Worm (Caenorhabditis elegans): ENCODE results near the gene srh-67.
A peak's percentile ranks its signal among the peaks of the same experiment; 100 is the strongest.
"Not testable (repeated sequence)": the region's sequence is repeated elsewhere in the genome, so short reads cannot be mapped to it uniquely, and the experiment has no call there.

srh-67 gene

DNA sequence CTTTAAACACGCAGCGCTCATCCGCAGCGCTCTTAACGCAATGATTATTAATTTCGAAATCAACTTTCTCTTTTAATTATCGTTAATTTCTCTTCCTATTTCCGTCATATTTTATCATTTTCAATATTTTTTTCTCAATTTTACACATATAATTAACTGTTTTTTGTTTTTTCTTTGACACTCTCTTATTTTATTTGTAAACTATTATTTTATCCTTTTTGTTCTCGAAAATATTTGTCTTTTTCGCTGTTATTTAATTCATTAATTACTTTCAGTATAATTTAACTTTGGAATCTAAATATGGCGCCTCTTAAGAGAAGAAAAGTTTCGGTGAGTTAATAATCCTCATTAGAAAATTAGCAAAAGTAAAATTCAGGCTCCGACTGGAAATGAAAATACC, 27.5 kb downstream of the srh-67 start, which contains the start of gene F49C5.3:
TSS of gene F49C5.3 (plus strand) at position 301 of the 400 bp plus-strand sequence.
- not testable (repeated sequence) for TF ChIP-seq madf-3 (GFP tag; IDR thresholded peaks at IDR 0.05); sdz-38 (tag; optimal IDR thresholded peaks at IDR 0.05); somi-1 (GFP tag; optimal IDR thresholded peaks at IDR 0.05)

DNA sequence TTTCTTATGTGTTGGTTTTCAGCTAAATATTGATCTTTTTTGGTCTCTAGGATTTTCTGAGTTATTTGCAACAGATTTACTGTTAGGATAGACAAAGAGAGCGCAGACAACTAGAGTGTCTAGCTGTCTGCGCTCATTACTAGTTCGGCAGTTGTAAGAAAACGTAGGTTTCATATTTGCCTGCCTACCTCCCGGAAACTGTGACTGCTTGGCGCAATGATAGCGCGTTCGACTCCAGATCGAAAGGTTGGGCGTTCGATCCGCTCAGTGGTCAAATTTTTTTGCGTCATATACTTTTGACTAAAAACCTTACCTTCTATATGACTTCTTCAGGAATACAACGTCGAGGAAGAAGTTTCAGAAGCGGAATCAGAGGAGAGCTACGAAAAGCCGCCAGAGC, 30.6 kb downstream of the srh-67 start:
- TF ChIP-seq hmg-20 (GFP tag; IDR thresholded peaks at IDR 0.05) (no peak), C06A6.2 (GFP tag; conservative IDR thresholded peaks at IDR 0.05) (no peak), ztf-6 (GFP tag; IDR thresholded peaks at IDR 0.05) (no peak), B0261.1 (tag; optimal IDR thresholded peaks at IDR 0.05) (peak; percentile 57), let-526 (GFP tag; IDR thresholded peaks at IDR 0.05) (no peak), rpc-1 (optimal IDR thresholded peaks at IDR 0.05) (peak; percentile 46), rpc-1 (tag; optimal IDR thresholded peaks at IDR 0.05) (peak; percentile 69), tbp1 (GFP tag; optimal IDR thresholded peaks at IDR 0.05) (peak; percentile 80)

DNA sequence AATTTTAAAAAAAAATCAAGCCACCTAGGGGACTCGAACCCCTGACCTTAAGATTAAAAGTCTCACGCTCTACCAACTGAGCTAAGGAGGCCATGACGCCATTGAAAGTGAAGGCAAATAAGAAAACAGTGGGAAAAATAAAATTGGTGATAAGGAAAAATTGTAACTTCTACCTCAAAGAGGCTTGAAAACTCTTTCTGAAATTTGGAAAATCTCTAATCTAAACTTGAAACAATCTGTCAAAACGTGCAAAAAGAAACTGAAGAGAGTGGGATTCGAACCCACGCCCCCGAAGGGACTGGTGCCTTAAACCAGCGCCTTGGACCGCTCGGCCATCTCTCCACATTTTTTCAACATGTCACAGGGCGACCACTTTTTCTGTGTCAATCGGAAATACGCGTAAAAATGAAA, 32.9 kb downstream of the srh-67 start:
- TF ChIP-seq tbp1 (GFP tag; optimal IDR thresholded peaks at IDR 0.05): peak; percentile 91
- peak; percentile 40 for TF ChIP-seq ztf-26 (tag; optimal IDR thresholded peaks at IDR 0.05)
- peak; percentile 17; the same call in 1 of the 2 replicates for TF ChIP-seq rcor-1 (GFP tag; IDR thresholded peaks at IDR 0.05)
- TF ChIP-seq Y79H2A.3 (GFP tag; conservative IDR thresholded peaks at IDR 0.05): 0 out of 2 replicates have a peak, but pooled peaks have one; percentile 53
- peak; percentile 50; the same call in 1 of the 2 replicates for TF ChIP-seq mcd-1 (GFP tag; IDR thresholded peaks at IDR 0.05)
- peak; percentile 32 for TF ChIP-seq lsy-27 (tag; optimal IDR thresholded peaks at IDR 0.05; ENCODE audit: borderline replicate concordance, insufficient read depth)
- TF ChIP-seq T07F8.4 (tag; optimal IDR thresholded peaks at IDR 0.05): peak; percentile 69
- TF ChIP-seq egrh-3 (GFP tag; IDR thresholded peaks at IDR 0.05): peak; percentile 58
- peak; percentile 62; the same call in 1 of the 2 replicates for TF ChIP-seq hmg-1.2 (GFP tag; IDR thresholded peaks at IDR 0.05)
- peak; percentile 49 for TF ChIP-seq snpc-1.3 (tag; optimal IDR thresholded peaks at IDR 0.05; ENCODE audit: insufficient read depth)
- peak; percentile 75 for TF ChIP-seq snpc-4 (GFP tag; optimal IDR thresholded peaks at IDR 0.05)
- peak in 3 of 4 experiments; percentile 44 to 72 (median 70) for TF ChIP-seq snpc-4 (tag; optimal IDR thresholded peaks at IDR 0.05)
- peak; percentile 73 for TF ChIP-seq B0336.3 (GFP tag; IDR thresholded peaks at IDR 0.05)
- peak; percentile 3 for TF ChIP-seq xnd-1 (tag; optimal IDR thresholded peaks at IDR 0.05)
- peak; percentile 30 for TF ChIP-seq T26A5.8 (tag; optimal IDR thresholded peaks at IDR 0.05)
- 0 out of 2 replicates have a peak, but pooled peaks have one; percentile 42 for TF ChIP-seq Y95B8A.8 (GFP tag; IDR thresholded peaks at IDR 0.05)
- peak; percentile 39 for TF ChIP-seq madf-10 (tag; optimal IDR thresholded peaks at IDR 0.05)
- TF ChIP-seq dox-1 (GFP tag; IDR thresholded peaks at IDR 0.05): peak; percentile 80
- TF ChIP-seq K12H6.12 (tag; optimal IDR thresholded peaks at IDR 0.05): peak; percentile 9
- peak; percentile 56; the same call in 1 of the 2 replicates for TF ChIP-seq ceh-100 (GFP tag; IDR thresholded peaks at IDR 0.05)
- TF ChIP-seq attf-3 (GFP tag; conservative IDR thresholded peaks at IDR 0.05): peak; percentile 57; the same call in 1 of the 2 replicates
- peak; percentile 3 to 62 for TF ChIP-seq rec-8 (tag; optimal IDR thresholded peaks at IDR 0.05)
- TF ChIP-seq D2030.7 (GFP tag; IDR thresholded peaks at IDR 0.05): peak; percentile 80
- TF ChIP-seq lsl-1 (GFP tag; optimal IDR thresholded peaks at IDR 0.05): peak; percentile 48
- peak; percentile 88 for TF ChIP-seq nhr-90 (tag; optimal IDR thresholded peaks at IDR 0.05)
- 0 out of 2 replicates have a peak, but pooled peaks have one; percentile 55 for TF ChIP-seq Y53G8AR.9 (GFP tag; conservative IDR thresholded peaks at IDR 0.05)
- TF ChIP-seq ZK185.1 (tag; optimal IDR thresholded peaks at IDR 0.05; ENCODE audit: poor library complexity, severe bottlenecking): peak; percentile 77
- 0 out of 2 replicates have a peak, but pooled peaks have one; percentile 54 for TF ChIP-seq attf-6 (GFP tag; IDR thresholded peaks at IDR 0.05)
- TF ChIP-seq hrde-1 (tag; optimal IDR thresholded peaks at IDR 0.05; ENCODE audit: borderline replicate concordance): peak; percentile 64
- peak; percentile 3 for TF ChIP-seq mel-28 (tag; optimal IDR thresholded peaks at IDR 0.05; ENCODE audit: borderline replicate concordance)
- TF ChIP-seq chd-7 (tag; optimal IDR thresholded peaks at IDR 0.05): peak; percentile 77
- peak; percentile 41 for TF ChIP-seq lin-54 (GFP tag; optimal IDR thresholded peaks at IDR 0.05)
- peak; percentile 51 for TF ChIP-seq nhr-179 (tag; optimal IDR thresholded peaks at IDR 0.05)
- peak; percentile 84 for TF ChIP-seq die-1 (tag; optimal IDR thresholded peaks at IDR 0.05)
